Worm (Caenorhabditis elegans): ENCODE measurements around the gene pnn-1.

DNA sequence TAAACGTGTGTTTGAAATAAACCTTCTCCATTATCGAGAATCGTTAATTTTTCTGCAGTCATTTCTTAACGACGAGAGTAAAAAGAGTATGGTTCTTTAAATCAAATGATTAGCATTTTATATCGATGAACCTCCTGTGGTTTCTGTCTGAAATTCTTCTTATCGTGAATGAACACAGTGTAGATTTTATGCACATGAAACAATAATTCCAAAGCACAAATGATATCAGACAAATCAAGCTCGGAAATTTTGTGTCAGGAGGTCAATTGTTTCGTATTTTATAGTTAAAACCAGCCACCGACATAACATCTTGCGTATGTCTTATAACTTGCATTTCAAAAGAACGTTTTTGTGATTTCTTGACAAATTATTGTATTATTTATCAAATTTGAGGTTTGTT, 33.8 kb upstream of the pnn-1 start, which contains the start of gene T16G1.6:
- TF ChIP-seq tra-4 (tag; optimal IDR thresholded peaks at IDR 0.05) (no peak), F13C5.2 (tag; optimal IDR thresholded peaks at IDR 0.05) (no peak), ets-7 (tag; optimal IDR thresholded peaks at IDR 0.05) (no peak), sea-1 (GFP tag; conservative IDR thresholded peaks at IDR 0.05) (no peak), ama-1 (optimal IDR thresholded peaks at IDR 0.05) (no peak)

All from whole organism, early embryonic.